Fruit fly (Drosophila melanogaster) whole organism: ENCODE results near the gene Traf4.

Experiments used
- CG8478 ChIP-seq: fragments of >200 bp; optimal IDR thresholded peaks from 2 replicates; lab custom pipeline; 2018; ENCODE audit warnings: inconsistent platforms
- Dll ChIP-seq: fragments of >200 bp; optimal IDR thresholded peaks from 2 replicates; lab custom pipeline; 2017
- EcR ChIP-seq, 2 experiments: fragments of >200 bp; optimal IDR thresholded peaks; 2 replicates each; lab custom pipeline; 2017; ENCODE audit warnings: missing biosample characterization in 2 of 2, missing genetic modification characterization in 2 of 2, missing genetic modification reagents in 2 of 2
- pan ChIP-seq: fragments of >200 bp; optimal IDR thresholded peaks from 2 replicates; lab custom pipeline; 2017
- psq ChIP-seq: fragments of >200 bp; optimal IDR thresholded peaks from 2 replicates; lab custom pipeline; 2017
- usp ChIP-seq: fragments of >200 bp; optimal IDR thresholded peaks from 2 replicates; lab custom pipeline; 2017; ENCODE audit warnings: missing biosample characterization, missing genetic modification characterization, mixed read lengths

- TF ChIP-seq usp (GFP tag; lab: Kevin White, UChicago) (no peak), Dll (lab: Kevin White, UChicago) (no peak), pan (no peak), psq (lab: Kevin White, UChicago) (no peak), CG8478 (no peak), EcR (GFP tag; optimal IDR thresholded peaks at IDR 0.05; lab: Kevin White, UChicago) (peak in 1 of 2 experiments; percentile 45)
Observed at dm6 chr2L:4360882-4361281, 843 bp upstream of the Traf4 start.
